Worm (Caenorhabditis elegans) whole organism, young adult: ENCODE data around the gene K01G5.10.

Source experiments
- K11D2.4 ChIP-seq: fragments of 200-800 bp; sonication (Bioruptor generic); IDR thresholded peaks from 2 replicates; pipeline ENCODE4 v1.3.6; 2022; ENCODE audit warnings: missing genetic modification reagents, missing genetic modification characterization, missing compliant biosample characterization
- K12H6.12 ChIP-seq: fragments of 200-800 bp; sonication (Bioruptor generic); optimal IDR thresholded peaks from 2 replicates; lab custom pipeline; 2018; ENCODE audit warnings: mild to moderate bottlenecking, missing genetic modification characterization, missing compliant biosample characterization
- T26A5.8 ChIP-seq: sonication (generic microtip); optimal IDR thresholded peaks from 2 replicates; lab custom pipeline; 2016; ENCODE audit warnings: missing genetic modification characterization, missing compliant biosample characterization
- ceh-40 ChIP-seq: fragments of 200-800 bp; sonication (Bioruptor generic); IDR thresholded peaks from 2 replicates; pipeline ENCODE4 v1.3.6; 2022; ENCODE audit warnings: missing genetic modification characterization, missing compliant biosample characterization
- dpl-1 ChIP-seq: fragments of 150-350 bp; optimal IDR thresholded peaks from 2 replicates; lab custom pipeline; 2014; ENCODE audit warnings: missing biosample characterization, missing genetic modification reagents, missing genetic modification characterization
- egrh-3 ChIP-seq: fragments of 200-800 bp; sonication (Bioruptor generic); IDR thresholded peaks from 2 replicates; pipeline ENCODE4 v1.3.6; 2022; ENCODE audit warnings: missing genetic modification reagents, missing genetic modification characterization, missing compliant biosample characterization
- hlh-12 ChIP-seq: sonication (generic microtip); optimal IDR thresholded peaks from 2 replicates; lab custom pipeline; 2016; ENCODE audit warnings: missing genetic modification characterization, missing compliant biosample characterization
- lir-1 ChIP-seq: fragments of 200-800 bp; sonication (Bioruptor generic); conservative IDR thresholded peaks from 2 replicates; pipeline ENCODE4 v1.3.6; 2022; ENCODE audit warnings: missing genetic modification reagents, missing genetic modification characterization, missing compliant biosample characterization
- madf-10 ChIP-seq: sonication (generic microtip); optimal IDR thresholded peaks from 2 replicates; lab custom pipeline; 2016; ENCODE audit warnings: mild to moderate bottlenecking, missing genetic modification characterization, missing compliant biosample characterization
- madf-6 ChIP-seq: fragments of 200-800 bp; sonication (Bioruptor generic); IDR thresholded peaks from 2 replicates; pipeline ENCODE4 v1.3.6; 2022; ENCODE audit warnings: missing genetic modification reagents, missing genetic modification characterization, missing compliant biosample characterization
- mes-4 ChIP-seq: sonication (generic microtip); optimal IDR thresholded peaks from 2 replicates; lab custom pipeline; 2016; ENCODE audit warnings: missing genotype, missing genetic modification characterization, missing compliant biosample characterization
- pha-4 ChIP-seq: fragments of 150-350 bp; sonication (generic microtip); optimal IDR thresholded peaks from 2 replicates; lab custom pipeline; 2014; ENCODE audit warnings: missing biosample characterization, missing genetic modification reagents, missing genetic modification characterization
- unc-62 ChIP-seq: fragments of 150-350 bp; optimal IDR thresholded peaks from 2 replicates; lab custom pipeline; 2014; ENCODE audit warnings: missing biosample characterization, missing genetic modification reagents, missing genetic modification characterization
- ztf-3 ChIP-seq: fragments of 200-800 bp; sonication (Bioruptor generic); optimal IDR thresholded peaks from 2 replicates; lab custom pipeline; 2018; ENCODE audit warnings: mild to moderate bottlenecking, missing genetic modification characterization, missing compliant biosample characterization

DNA sequence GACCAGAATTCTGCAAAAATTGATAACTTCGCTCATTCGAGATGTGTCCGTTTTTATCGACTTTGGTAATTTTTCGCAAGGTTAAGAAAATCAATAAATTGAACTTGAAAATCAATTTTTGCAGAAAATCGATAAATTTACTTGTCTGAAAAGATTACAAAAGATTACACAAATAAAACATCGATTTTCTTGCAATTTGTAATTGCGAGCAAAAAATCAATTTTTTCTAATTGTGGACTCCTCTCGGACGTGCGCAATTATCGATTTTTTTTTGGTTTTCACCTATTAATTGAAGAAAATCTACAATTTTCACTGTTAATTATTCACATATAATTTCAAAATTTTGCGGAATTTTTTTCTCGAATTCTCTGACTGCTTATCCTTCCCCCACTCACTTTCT lies 32.9 kb upstream of the K01G5.10 start:
- TF ChIP-seq pha-4 (tag; lab: Kevin White, UChicago), result no peak
- no peak for TF ChIP-seq ceh-40
- no peak for TF ChIP-seq ztf-3
- no peak for TF ChIP-seq lir-1 (GFP tag; lab: Robert Waterston, UW)
- TF ChIP-seq dpl-1, result no peak
- TF ChIP-seq K12H6.12 (tag; lab: Kevin White, UChicago), result no peak
- no peak for TF ChIP-seq madf-10 (tag; lab: Kevin White, UChicago)
- TF ChIP-seq K11D2.4, result no peak
- TF ChIP-seq mes-4 (tag; lab: Kevin White, UChicago), result no peak
- TF ChIP-seq madf-6 (GFP tag; lab: Robert Waterston, UW), result no peak
- no peak for TF ChIP-seq T26A5.8
- no peak for TF ChIP-seq unc-62
- no peak for TF ChIP-seq hlh-12 (tag; lab: Kevin White, UChicago)
- no peak for TF ChIP-seq egrh-3 (GFP tag; lab: Robert Waterston, UW)
